Worm (Caenorhabditis elegans): ENCODE data around the gene F14F9.2.

DNA sequence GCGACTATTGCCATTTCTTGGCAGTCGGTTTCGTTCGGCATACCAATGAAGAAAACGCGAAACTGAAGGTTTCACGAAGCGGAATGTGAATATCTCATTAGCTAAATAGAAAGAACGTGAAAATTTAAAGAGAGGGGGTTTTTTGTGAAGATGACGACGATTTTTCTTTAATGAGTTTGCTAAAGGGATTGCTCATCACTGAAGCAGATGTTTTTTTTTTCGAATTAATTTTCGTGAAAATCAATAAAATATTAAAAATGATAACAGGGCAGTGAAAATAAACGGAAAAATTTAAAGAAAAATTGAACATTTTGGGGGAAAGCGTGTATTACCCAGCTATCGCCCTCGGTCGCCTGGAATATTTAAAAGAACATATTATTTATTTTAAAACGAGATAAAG, 36.8 kb upstream of the F14F9.2 start, which contains the start of gene srab-3:
- no peak for TF ChIP-seq fos-1 (tag; optimal IDR thresholded peaks at IDR 0.05)
- TF ChIP-seq nhr-77 (tag; optimal IDR thresholded peaks at IDR 0.05): no peak
- no peak for TF ChIP-seq mep-1 (tag; optimal IDR thresholded peaks at IDR 0.05)
